Fruit fly (Drosophila melanogaster) whole organism, embryonic: ENCODE measurements around the gene Bcs1.

ENCODE experiments used
- BEAF-32 ChIP-seq: fragments of 200-800 bp; sonication (Bioruptor generic); optimal IDR thresholded peaks from 3 replicates; lab custom pipeline; 2017; ENCODE audit warnings: missing biosample characterization, missing genetic modification characterization, mild to moderate bottlenecking, moderate library complexity, missing genetic modification reagents
- CG11723 ChIP-seq: fragments of 200-800 bp; sonication (Bioruptor generic); optimal IDR thresholded peaks from 2 replicates; lab custom pipeline; 2017; ENCODE audit warnings: missing biosample characterization, mild to moderate bottlenecking, missing genetic modification characterization
- CG12219 ChIP-seq: fragments of 200-800 bp; sonication (Bioruptor generic); optimal IDR thresholded peaks from 3 replicates; lab custom pipeline; 2018; ENCODE audit warnings: missing biosample characterization, mild to moderate bottlenecking, missing genetic modification characterization
- CG14014 ChIP-seq: fragments of 200-800 bp; sonication (Bioruptor generic); IDR thresholded peaks from 2 replicates; pipeline ENCODE4 v1.3.6; 2022; ENCODE audit warnings: missing biosample characterization, missing genetic modification characterization
- CG15479 ChIP-seq: fragments of 200-800 bp; sonication (Bioruptor generic); optimal IDR thresholded peaks from 3 replicates; lab custom pipeline; 2019; ENCODE audit warnings: missing biosample characterization, mild to moderate bottlenecking, missing genetic modification characterization, moderate library complexity
- CG16813 ChIP-seq: fragments of 200-800 bp; sonication (Bioruptor generic); IDR thresholded peaks from 3 replicates; pipeline ENCODE4 v1.3.6; 2022; ENCODE audit warnings: missing biosample characterization, missing genetic modification characterization; ENCODE audit not compliant: partially characterized antibody
- CG17802 ChIP-seq: fragments of 200-800 bp; sonication (Bioruptor generic); optimal IDR thresholded peaks from 2 replicates; lab custom pipeline; 2018; ENCODE audit warnings: missing biosample characterization, mild to moderate bottlenecking, missing genetic modification characterization, moderate library complexity
- CG17912 ChIP-seq: fragments of 200-800 bp; sonication (Bioruptor generic); optimal IDR thresholded peaks from 2 replicates; lab custom pipeline; 2018; ENCODE audit warnings: missing biosample characterization, mild to moderate bottlenecking, missing genetic modification characterization
- CG2120 ChIP-seq: fragments of 200-800 bp; sonication (Bioruptor generic); optimal IDR thresholded peaks from 3 replicates; lab custom pipeline; 2016; ENCODE audit warnings: missing biosample characterization, missing genetic modification characterization
- CG31441 ChIP-seq: fragments of 200-800 bp; sonication (Bioruptor generic); IDR thresholded peaks from 2 replicates; pipeline ENCODE4 v1.3.6; 2022; ENCODE audit warnings: missing biosample characterization, missing genetic modification characterization
- CG6272 ChIP-seq: fragments of 200-800 bp; sonication (Bioruptor generic); IDR thresholded peaks from 2 replicates; pipeline ENCODE4 v1.3.6; 2022; ENCODE audit warnings: missing biosample characterization, missing genetic modification characterization
- CG6765 ChIP-seq: fragments of 200-800 bp; sonication (Bioruptor generic); optimal IDR thresholded peaks from 3 replicates; lab custom pipeline; 2017; ENCODE audit warnings: missing biosample characterization, mild to moderate bottlenecking, missing genetic modification characterization
- CG7987 ChIP-seq: fragments of 200-800 bp; sonication (Bioruptor generic); optimal IDR thresholded peaks from 2 replicates; lab custom pipeline; 2018; ENCODE audit warnings: missing biosample characterization, mild to moderate bottlenecking, missing genetic modification characterization, moderate library complexity
- CG8281 ChIP-seq: fragments of 200-800 bp; sonication (Bioruptor generic); optimal IDR thresholded peaks from 2 replicates; lab custom pipeline; 2018; ENCODE audit warnings: missing biosample characterization, mild to moderate bottlenecking, missing genetic modification characterization, moderate library complexity
- CG8765 ChIP-seq: fragments of 200-800 bp; sonication (Bioruptor generic); IDR thresholded peaks from 2 replicates; pipeline ENCODE4 v1.3.6; 2022; ENCODE audit warnings: missing biosample characterization, missing genetic modification characterization
- D19A ChIP-seq: fragments of 200-800 bp; optimal IDR thresholded peaks from 3 replicates; lab custom pipeline; 2019; ENCODE audit warnings: missing biosample characterization, mild to moderate bottlenecking, missing genetic modification characterization, moderate library complexity
- Ets65A ChIP-seq: fragments of 200-800 bp; sonication (Bioruptor generic); peaks from one replicate; lab custom pipeline; 2016; ENCODE audit warnings: missing biosample characterization, missing genetic modification characterization
- Fer1 ChIP-seq: fragments of 200-800 bp; sonication (Bioruptor generic); optimal IDR thresholded peaks from 2 replicates; lab custom pipeline; 2017; ENCODE audit warnings: missing biosample characterization, mild to moderate bottlenecking, missing genetic modification characterization
- HLH4C ChIP-seq: fragments of 200-800 bp; sonication (Bioruptor generic); IDR thresholded peaks from 3 replicates; pipeline ENCODE4 v1.3.6; 2022; ENCODE audit warnings: missing biosample characterization, missing genetic modification characterization; ENCODE audit not compliant: partially characterized antibody
- HmgD ChIP-seq: fragments of 200-800 bp; sonication (Bioruptor generic); optimal IDR thresholded peaks from 3 replicates; lab custom pipeline; 2016; ENCODE audit warnings: missing biosample characterization, missing genetic modification characterization
- Hmx ChIP-seq: fragments of 200-800 bp; sonication (Bioruptor generic); optimal IDR thresholded peaks from 2 replicates; lab custom pipeline; 2016; ENCODE audit warnings: missing biosample characterization, missing genetic modification characterization
- MBD-R2 ChIP-seq: fragments of 200-800 bp; sonication (Bioruptor generic); IDR thresholded peaks from 2 replicates; pipeline ENCODE4 v1.3.6; 2022; ENCODE audit warnings: missing biosample characterization, missing genetic modification characterization
- MTF-1 ChIP-seq: fragments of 200-800 bp; sonication (Bioruptor generic); optimal IDR thresholded peaks from 2 replicates; lab custom pipeline; 2018; ENCODE audit warnings: missing biosample characterization, mild to moderate bottlenecking, missing genetic modification characterization, borderline replicate concordance
- Med ChIP-seq: fragments of 200-800 bp; sonication (Bioruptor generic); peaks from one replicate; lab custom pipeline; 2016; ENCODE audit warnings: missing biosample characterization, missing genetic modification characterization, mild to moderate bottlenecking, inconsistent platforms, moderate library complexity
- Meics ChIP-seq: fragments of 200-800 bp; sonication (Bioruptor generic); optimal IDR thresholded peaks from 2 replicates; lab custom pipeline; 2017; ENCODE audit warnings: missing biosample characterization, mild to moderate bottlenecking, missing genetic modification characterization
- Sox100B ChIP-seq: fragments of 200-800 bp; sonication (Bioruptor generic); optimal IDR thresholded peaks from 3 replicates; lab custom pipeline; 2018; ENCODE audit warnings: missing biosample characterization, mild to moderate bottlenecking, missing genetic modification characterization
- Ssrp ChIP-seq: fragments of 200-800 bp; sonication (Bioruptor generic); optimal IDR thresholded peaks from 2 replicates; lab custom pipeline; 2018; ENCODE audit warnings: missing biosample characterization, mild to moderate bottlenecking, missing genetic modification characterization, moderate library complexity
- YL-1 ChIP-seq: fragments of 200-800 bp; sonication (Bioruptor generic); optimal IDR thresholded peaks from 3 replicates; lab custom pipeline; 2017; ENCODE audit warnings: missing biosample characterization, mild to moderate bottlenecking, missing genetic modification characterization
- ac ChIP-seq: fragments of 200-800 bp; sonication (Bioruptor generic); optimal IDR thresholded peaks from 3 replicates; lab custom pipeline; 2017; ENCODE audit warnings: missing biosample characterization, mild to moderate bottlenecking, missing genetic modification characterization
- bsh ChIP-seq, 2 experiments: fragments of 200-800 bp; sonication (Bioruptor generic); optimal IDR thresholded peaks; 2 replicates each; lab custom pipeline; 2017 to 2018; ENCODE audit warnings: mild to moderate bottlenecking in 2 of 2, missing biosample characterization in 2 of 2, missing genetic modification characterization in 2 of 2, moderate library complexity in 1 of 2
- cg ChIP-seq: fragments of 200-800 bp; sonication (Bioruptor generic); optimal IDR thresholded peaks from 3 replicates; lab custom pipeline; 2019; ENCODE audit warnings: missing biosample characterization, mild to moderate bottlenecking, missing genetic modification characterization, moderate library complexity
- chif ChIP-seq, 2 experiments: fragments of 200-800 bp; sonication (Bioruptor generic); optimal IDR thresholded peaks; 3 replicates each; lab custom pipeline; 2016; ENCODE audit warnings: missing biosample characterization in 2 of 2, missing genetic modification characterization in 2 of 2
- cwo ChIP-seq: fragments of 200-800 bp; sonication (Bioruptor generic); optimal IDR thresholded peaks from 3 replicates; lab custom pipeline; 2017; ENCODE audit warnings: missing biosample characterization, missing genetic modification characterization, mild to moderate bottlenecking, moderate library complexity, missing genetic modification reagents
- eve ChIP-seq, 2 experiments: fragments of >200 bp; optimal IDR thresholded peaks; 2 replicates each; lab custom pipeline; 2017; ENCODE audit warnings: missing biosample characterization in 2 of 2, missing genetic modification characterization in 2 of 2
- exex ChIP-seq: fragments of 200-800 bp; sonication (Bioruptor generic); optimal IDR thresholded peaks from 4 replicates; lab custom pipeline; 2018; ENCODE audit warnings: missing biosample characterization, mild to moderate bottlenecking, missing genetic modification characterization, moderate library complexity
- gcm ChIP-seq: fragments of 200-800 bp; sonication (Bioruptor generic); optimal IDR thresholded peaks from 2 replicates; lab custom pipeline; 2019; ENCODE audit warnings: missing biosample characterization, mild to moderate bottlenecking, missing genetic modification characterization, moderate library complexity
- gsb ChIP-seq: fragments of 200-800 bp; sonication (Bioruptor generic); IDR thresholded peaks from 2 replicates; pipeline ENCODE4 v1.3.6; 2022; ENCODE audit warnings: missing biosample characterization, missing genetic modification characterization
- kni ChIP-seq: fragments of 200-800 bp; sonication (Bioruptor generic); optimal IDR thresholded peaks from 3 replicates; lab custom pipeline; 2017; ENCODE audit warnings: mild to moderate bottlenecking, missing biosample characterization, missing genetic modification reagents, missing genetic modification characterization
- row ChIP-seq: fragments of 200-800 bp; sonication (Bioruptor generic); IDR thresholded peaks from 3 replicates; pipeline ENCODE4 v1.3.6; 2022; ENCODE audit warnings: missing biosample characterization, missing genetic modification characterization
- salm ChIP-seq: fragments of 200-800 bp; sonication (Bioruptor generic); optimal IDR thresholded peaks from 2 replicates; lab custom pipeline; 2018; ENCODE audit warnings: missing biosample characterization, mild to moderate bottlenecking, missing genetic modification characterization
- sens ChIP-seq: fragments of 200-800 bp; sonication (Bioruptor generic); peaks from one replicate; lab custom pipeline; 2016; ENCODE audit warnings: missing biosample characterization, missing genetic modification characterization
- sug ChIP-seq: fragments of 200-800 bp; optimal IDR thresholded peaks from 2 replicates; lab custom pipeline; 2019; ENCODE audit warnings: missing biosample characterization, mild to moderate bottlenecking, missing genetic modification characterization, moderate library complexity
- wek ChIP-seq: fragments of 200-800 bp; sonication (Bioruptor generic); optimal IDR thresholded peaks from 3 replicates; lab custom pipeline; 2018; ENCODE audit warnings: missing biosample characterization, mild to moderate bottlenecking, missing genetic modification characterization, moderate library complexity
- zen ChIP-seq: fragments of 200-800 bp; sonication (Bioruptor generic); optimal IDR thresholded peaks from 3 replicates; lab custom pipeline; 2018; ENCODE audit warnings: missing biosample characterization, mild to moderate bottlenecking, missing genetic modification characterization, moderate library complexity

Gene Bcs1

dm6 chr2L:10232152-10232816, 9.8 kb downstream of the Bcs1 start, which contains the start of gene eEF1delta (continued):
- TF ChIP-seq CG16813 (GFP tag; lab: Robert Waterston, UW) (peak; percentile 51; the same call in 2 of the 3 replicates), YL-1 (GFP tag; lab: Kevin White, UChicago) (no peak), Ssrp (tag; lab: Kevin White, UChicago) (no peak), row (GFP tag; lab: Robert Waterston, UW) (peak; percentile 68), bsh (GFP tag; optimal IDR thresholded peaks at IDR 0.05; lab: Kevin White, UChicago) (no peak), CG8765 (GFP tag; lab: Robert Waterston, UW) (no peak), CG31441 (no peak), CG14014 (no peak), BEAF-32 (peak; percentile 56), Ets65A (GFP tag; lab: Kevin White, UChicago) (peak; percentile 16)
- TF ChIP-seq, all 482 proteins: peak for 37

- peak; percentile 48 for TF ChIP-seq sens (GFP tag; lab: Kevin White, UChicago)
- peak; percentile 11 for TF ChIP-seq Hmx
- no peak for TF ChIP-seq CG2120 (GFP tag; lab: Kevin White, UChicago)
- peak; percentile 62 for TF ChIP-seq D19A (tag; lab: Kevin White, UChicago)
- TF ChIP-seq CG6272 (GFP tag; lab: Robert Waterston, UW): no peak
- TF ChIP-seq row (GFP tag; lab: Robert Waterston, UW): no peak
- TF ChIP-seq HLH4C (GFP tag; lab: Robert Waterston, UW): no peak
- TF ChIP-seq, all 482 proteins: peak for 3
Observed at dm6 chr2L:10232827-10233226, 10.4 kb downstream of the Bcs1 start.

dm6 chr2L:10237725-10238446, 15.4 kb downstream of the Bcs1 start, which contains the start of gene mthl15:
mthl15 (minus strand) TSS chr2L:10238317.
- TF ChIP-seq sug (peak; percentile 94), salm (tag; lab: Kevin White, UChicago) (peak; percentile 29), CG7987 (GFP tag; lab: Kevin White, UChicago) (peak; percentile 33), wek (peak; percentile 48), gsb (GFP tag; lab: Robert Waterston, UW) (no peak), Sox100B (peak; percentile 10), CG12219 (peak; percentile 31), ac (GFP tag; lab: Kevin White, UChicago) (peak; percentile 30), chif (GFP tag; optimal IDR thresholded peaks at IDR 0.05; lab: Kevin White, UChicago) (no peak), Med (peak; percentile 73), MBD-R2 (no peak), HmgD (GFP tag; lab: Kevin White, UChicago) (no peak), CG11723 (GFP tag; lab: Kevin White, UChicago) (peak; percentile 19), Meics (GFP tag; lab: Kevin White, UChicago) (peak; percentile 87), CG15479 (GFP tag; lab: Kevin White, UChicago) (peak; percentile 69), zen (tag; lab: Kevin White, UChicago) (peak; percentile 32), cg (GFP tag; lab: Kevin White, UChicago) (peak; percentile 68), kni (GFP tag; lab: Kevin White, UChicago) (no peak), row (GFP tag; lab: Robert Waterston, UW) (0 out of 3 replicates have a peak, but pooled peaks have one; percentile 11), CG6765 (GFP tag; lab: Kevin White, UChicago) (peak; percentile 34), MTF-1 (no peak), CG8281 (tag; lab: Kevin White, UChicago) (no peak), cwo (no peak), exex (tag; lab: Kevin White, UChicago) (peak; percentile 95), CG17912 (peak; percentile 22), eve (GFP tag; optimal IDR thresholded peaks at IDR 0.05; lab: Kevin White, UChicago) (peak in 1 of 2 experiments; percentile 62), CG17802 (peak; percentile 20), gcm (GFP tag; lab: Kevin White, UChicago) (peak; percentile 21), Fer1 (GFP tag; lab: Kevin White, UChicago) (peak; percentile 19)
